Fruit fly (Drosophila melanogaster): Measurements from ENCODE around the gene Ntf-2.

Gene Ntf-2

DNA sequence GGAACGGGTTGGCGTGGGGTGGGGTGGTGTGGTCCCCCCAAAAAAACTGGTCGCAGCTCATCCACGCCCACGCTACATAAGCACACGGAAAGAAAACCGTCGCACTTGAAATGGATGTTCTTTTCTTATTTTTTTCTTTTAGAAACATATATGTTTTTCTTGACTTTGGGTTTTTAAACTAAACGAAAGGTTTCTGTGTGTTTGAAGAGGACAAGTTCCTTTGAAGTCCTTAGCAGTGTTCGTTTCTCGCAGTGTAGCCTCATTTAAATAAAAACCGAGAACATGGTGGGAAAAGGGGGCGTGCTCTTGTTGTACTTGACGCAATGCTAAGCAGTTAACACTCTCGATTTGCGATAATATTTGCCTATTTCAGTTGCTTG is 39.0 kb downstream of the Ntf-2 start (continued):
- TF ChIP-seq Jra (GFP tag; optimal IDR thresholded peaks at IDR 0.05) (no peak), N (GFP tag; optimal IDR thresholded peaks at IDR 0.05) (no peak), jim (GFP tag; optimal IDR thresholded peaks at IDR 0.05) (no peak), Dfd (GFP tag; optimal IDR thresholded peaks at IDR 0.05) (no peak), Hnf4 (GFP tag; optimal IDR thresholded peaks at IDR 0.05) (peak; percentile 52), br (GFP tag; optimal IDR thresholded peaks at IDR 0.05) (peak; percentile 52), tai (GFP tag; optimal IDR thresholded peaks at IDR 0.05) (no peak), Rel (GFP tag; optimal IDR thresholded peaks at IDR 0.05) (no peak), Rel (tag; optimal IDR thresholded peaks at IDR 0.05) (peak; percentile 12), dl (GFP tag; optimal IDR thresholded peaks at IDR 0.05; ENCODE audit: insufficient read depth in 1 of 2, partially characterized antibody in 2 of 2) (no peak)

- TF ChIP-seq HLH106 (tag; optimal IDR thresholded peaks at IDR 0.05) (no peak), foxo (GFP tag; optimal IDR thresholded peaks at IDR 0.05) (no peak), h (GFP tag; optimal IDR thresholded peaks at IDR 0.05) (no peak), Hr83 (GFP tag; optimal IDR thresholded peaks at IDR 0.05; ENCODE audit: poor library complexity, severe bottlenecking) (no peak), sage (GFP tag; optimal IDR thresholded peaks at IDR 0.05) (no peak), Mio (GFP tag; optimal IDR thresholded peaks at IDR 0.05) (no peak)
Observed at dm6 chrX:21080335-21080734, 45.1 kb downstream of the Ntf-2 start.

DNA sequence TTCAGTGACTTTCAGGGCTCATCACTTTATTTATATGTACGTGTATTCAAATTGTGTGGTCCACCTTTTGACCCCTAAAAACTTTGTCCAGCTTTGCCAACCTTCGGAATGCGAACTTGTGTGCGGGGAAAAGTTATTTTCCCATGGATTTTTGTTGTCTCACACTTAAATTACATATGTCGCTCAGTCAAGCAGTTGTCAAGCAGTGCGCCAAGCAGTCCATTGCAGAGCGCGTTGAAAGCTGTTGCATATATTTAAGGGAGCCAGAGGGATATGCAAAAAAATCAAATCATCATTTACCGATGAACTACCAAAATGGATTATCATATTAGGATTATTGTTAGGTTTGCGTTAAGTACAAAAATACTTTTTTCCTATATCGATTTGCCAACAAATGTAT is 48.0 kb downstream of the Ntf-2 start:
- no peak for TF ChIP-seq foxo (GFP tag; optimal IDR thresholded peaks at IDR 0.05)
- peak; percentile 17 for TF ChIP-seq N (GFP tag; optimal IDR thresholded peaks at IDR 0.05)

Measured in whole organism, wandering third instar larva.